Worm (Caenorhabditis elegans) whole organism, early embryonic: ENCODE results near the gene dif-1.

ENCODE experiments used
- B0310.2 ChIP-seq: sonication (generic microtip); optimal IDR thresholded peaks from 2 replicates; lab custom pipeline; 2016; ENCODE audit warnings: mild to moderate bottlenecking, missing genetic modification characterization, missing compliant biosample characterization
- F13C5.2 ChIP-seq: sonication (generic microtip); optimal IDR thresholded peaks from 2 replicates; lab custom pipeline; 2017; ENCODE audit warnings: mild to moderate bottlenecking, missing genetic modification characterization, inconsistent platforms, missing compliant biosample characterization
- aly-1 ChIP-seq: sonication (generic microtip); optimal IDR thresholded peaks from 2 replicates; lab custom pipeline; 2016; ENCODE audit warnings: missing genetic modification characterization, missing compliant biosample characterization
- ama-1 ChIP-seq: fragments of 150-350 bp; optimal IDR thresholded peaks from 2 replicates; lab custom pipeline; 2014
- ceh-13 ChIP-seq: fragments of 200-800 bp; sonication (Bioruptor generic); optimal IDR thresholded peaks from 2 replicates; lab custom pipeline; 2018; ENCODE audit warnings: mild to moderate bottlenecking, missing genetic modification characterization, missing compliant biosample characterization
- ceh-36 ChIP-seq: sonication (generic microtip); optimal IDR thresholded peaks from 2 replicates; lab custom pipeline; 2016; ENCODE audit warnings: missing genetic modification characterization, inconsistent platforms, missing compliant biosample characterization
- ets-7 ChIP-seq: sonication (generic microtip); optimal IDR thresholded peaks from 2 replicates; lab custom pipeline; 2016; ENCODE audit warnings: missing genotype, missing genetic modification characterization, missing compliant biosample characterization
- flt-1 ChIP-seq: fragments of 200-800 bp; sonication (Bioruptor generic); IDR thresholded peaks from 2 replicates; pipeline ENCODE4 v1.3.6; 2022; ENCODE audit warnings: missing genetic modification characterization, missing compliant biosample characterization
- hmbx-1 ChIP-seq: sonication (generic microtip); optimal IDR thresholded peaks from 2 replicates; lab custom pipeline; 2016; ENCODE audit warnings: mild to moderate bottlenecking, missing genetic modification characterization, missing compliant biosample characterization
- hmg-4 ChIP-seq: fragments of 200-800 bp; sonication (Bioruptor generic); optimal IDR thresholded peaks from 2 replicates; lab custom pipeline; 2018; ENCODE audit warnings: mild to moderate bottlenecking, missing genetic modification characterization, missing compliant biosample characterization
- hnd-1 ChIP-seq: sonication (generic microtip); optimal IDR thresholded peaks from 2 replicates; lab custom pipeline; 2016; ENCODE audit warnings: missing genetic modification characterization, missing compliant biosample characterization
- pes-1 ChIP-seq: fragments of 200-800 bp; sonication (Bioruptor generic); IDR thresholded peaks from 2 replicates; pipeline ENCODE4 v1.3.6; 2022; ENCODE audit warnings: missing genetic modification reagents, missing genetic modification characterization, missing compliant biosample characterization
- scrt-1 ChIP-seq: fragments of 200-800 bp; sonication (Bioruptor generic); IDR thresholded peaks from 2 replicates; pipeline ENCODE4 v1.3.6; 2022; ENCODE audit warnings: missing genetic modification characterization, missing compliant biosample characterization
- sea-1 ChIP-seq: fragments of 200-800 bp; sonication (Bioruptor generic); conservative IDR thresholded peaks from 2 replicates; pipeline ENCODE4 v1.3.6; 2022; ENCODE audit warnings: missing genetic modification characterization, missing compliant biosample characterization
- tbx-11 ChIP-seq: fragments of 200-800 bp; sonication (Bioruptor generic); IDR thresholded peaks from 2 replicates; pipeline ENCODE4 v1.3.6; 2022; ENCODE audit warnings: missing genetic modification characterization, missing compliant biosample characterization
- tbx-37 ChIP-seq: fragments of 200-800 bp; sonication (Bioruptor generic); conservative IDR thresholded peaks from 2 replicates; pipeline ENCODE4 v1.3.6; 2022; ENCODE audit warnings: missing genetic modification reagents, missing genetic modification characterization, missing compliant biosample characterization
- tra-4 ChIP-seq: sonication (generic microtip); optimal IDR thresholded peaks from 2 replicates; lab custom pipeline; 2017; ENCODE audit warnings: missing genetic modification characterization, missing compliant biosample characterization

The dif-1 gene

DNA sequence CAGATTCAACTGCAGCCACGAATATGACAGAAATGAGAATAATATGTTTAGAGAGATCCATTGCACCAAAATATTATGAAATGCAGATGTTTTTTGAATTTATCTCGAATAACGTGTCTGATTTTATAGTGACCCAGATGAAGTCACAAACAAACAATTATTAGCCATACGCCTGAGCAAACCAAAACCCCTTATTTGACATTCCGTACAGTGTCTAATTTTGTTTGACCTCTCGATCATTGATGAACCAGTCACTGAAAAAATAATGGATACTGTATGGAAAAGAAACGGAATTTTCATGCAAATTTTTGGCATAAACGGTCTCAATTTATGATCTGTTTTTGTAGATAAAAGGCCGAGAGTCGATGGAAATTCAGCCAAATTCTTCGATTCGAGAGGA, 36.6 kb downstream of the dif-1 start, which contains the start of the genes R05G6.9 and R05G6.3:
TSS of gene R05G6.9 (minus strand) at position 101 of the 400 bp plus-strand sequence.
TSS of gene R05G6.3 (plus strand) at position 386 of the 400 bp plus-strand sequence.
- no peak for TF ChIP-seq F13C5.2 (tag; lab: Kevin White, UChicago)
- TF ChIP-seq hnd-1 (tag; lab: Kevin White, UChicago): no peak
- TF ChIP-seq sea-1 (GFP tag; lab: Robert Waterston, UW): no peak
- no peak for TF ChIP-seq scrt-1 (GFP tag; lab: Robert Waterston, UW)
- no peak for TF ChIP-seq hmg-4 (GFP tag; lab: Kevin White, UChicago)
- no peak for TF ChIP-seq aly-1 (tag; lab: Kevin White, UChicago)
- TF ChIP-seq flt-1 (GFP tag; lab: Robert Waterston, UW): no peak
- no peak for TF ChIP-seq B0310.2 (tag; lab: Kevin White, UChicago)
- no peak for TF ChIP-seq tbx-37
- no peak for TF ChIP-seq ama-1
- TF ChIP-seq hmbx-1 (tag; lab: Kevin White, UChicago): no peak
- TF ChIP-seq pes-1 (GFP tag; lab: Robert Waterston, UW): no peak

DNA sequence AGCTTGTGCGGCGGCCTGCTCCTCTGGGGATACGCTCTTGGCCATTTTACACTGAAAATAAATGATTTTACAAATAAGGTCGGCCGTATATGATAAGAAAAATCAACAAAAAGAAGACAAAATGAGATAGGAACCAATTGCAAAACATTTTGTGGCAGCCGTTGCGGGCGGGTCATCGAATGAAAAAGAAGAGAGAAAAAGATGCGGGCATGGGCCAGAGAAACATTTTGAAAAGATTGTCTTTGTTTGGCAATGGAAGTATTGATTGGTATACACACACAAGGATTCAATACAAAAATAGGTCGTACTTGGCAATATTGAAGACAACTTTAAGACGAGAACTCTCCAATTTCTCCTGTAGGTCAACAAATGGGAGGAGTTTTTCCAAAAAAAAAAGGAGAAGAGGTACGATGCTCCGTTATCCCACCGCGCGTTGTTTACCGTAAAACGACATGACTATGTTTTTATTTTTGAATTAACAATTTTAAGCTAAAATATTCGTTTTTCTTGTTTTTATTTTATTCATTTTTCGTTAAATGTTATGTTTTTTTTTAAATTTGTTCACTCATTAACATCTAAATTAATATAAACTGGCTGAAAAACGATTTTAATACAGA, 40.1 kb downstream of the dif-1 start, which contains the start of the genes plc-4 and R05G6.4:
TSS of gene plc-4 (minus strand) at position 51 of the 617 bp plus-strand sequence.
TSS of gene R05G6.4 (plus strand) at position 617 of the 617 bp plus-strand sequence.
- TF ChIP-seq hnd-1 (tag; lab: Kevin White, UChicago) (no peak), flt-1 (GFP tag; lab: Robert Waterston, UW) (no peak), scrt-1 (GFP tag; lab: Robert Waterston, UW) (no peak), hmg-4 (GFP tag; lab: Kevin White, UChicago) (no peak), ets-7 (tag; lab: Kevin White, UChicago) (no peak), hmbx-1 (tag; lab: Kevin White, UChicago) (no peak), sea-1 (GFP tag; lab: Robert Waterston, UW) (no peak), aly-1 (tag; lab: Kevin White, UChicago) (no peak), F13C5.2 (tag; lab: Kevin White, UChicago) (no peak), tbx-11 (GFP tag; lab: Robert Waterston, UW) (no peak), ama-1 (no peak), B0310.2 (tag; lab: Kevin White, UChicago) (no peak), ceh-36 (tag; lab: Kevin White, UChicago) (no peak), tra-4 (tag; lab: Kevin White, UChicago) (no peak), pes-1 (GFP tag; lab: Robert Waterston, UW) (no peak), ceh-13 (GFP tag; lab: Kevin White, UChicago) (no peak)

DNA sequence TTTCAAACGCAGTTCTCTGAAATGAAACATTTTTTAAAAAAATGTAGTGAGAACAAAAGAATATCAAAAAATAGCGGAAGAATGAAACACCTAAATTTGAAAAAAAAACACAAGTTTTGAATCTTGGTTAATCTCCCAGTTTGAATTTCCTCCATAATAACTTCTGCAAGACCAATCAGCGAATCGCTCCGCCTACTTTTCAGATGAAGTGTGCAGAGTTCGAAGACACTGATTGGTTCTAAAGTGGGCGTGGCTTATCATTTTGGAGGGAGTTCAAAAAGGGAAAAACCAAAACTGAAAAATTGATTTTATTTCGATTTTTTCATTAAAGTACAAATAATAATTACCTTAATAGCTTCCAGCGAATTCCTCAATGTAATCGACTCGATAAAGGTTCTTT, 42.0 kb downstream of the dif-1 start:
- TF ChIP-seq ama-1 (no peak), ceh-13 (GFP tag; lab: Kevin White, UChicago) (no peak), tbx-11 (GFP tag; lab: Robert Waterston, UW) (no peak), ceh-36 (tag; lab: Kevin White, UChicago) (no peak), sea-1 (GFP tag; lab: Robert Waterston, UW) (no peak), hmg-4 (GFP tag; lab: Kevin White, UChicago) (no peak), pes-1 (GFP tag; lab: Robert Waterston, UW) (no peak), tra-4 (tag; lab: Kevin White, UChicago) (no peak), scrt-1 (GFP tag; lab: Robert Waterston, UW) (no peak), F13C5.2 (tag; lab: Kevin White, UChicago) (no peak)

ce11 chrIV:7508850-7509249, 44.0 kb downstream of the dif-1 start:
- TF ChIP-seq aly-1 (tag; lab: Kevin White, UChicago) (no peak), pes-1 (GFP tag; lab: Robert Waterston, UW) (no peak), ceh-36 (tag; lab: Kevin White, UChicago) (no peak), tbx-11 (GFP tag; lab: Robert Waterston, UW) (no peak), tbx-37 (no peak)

DNA sequence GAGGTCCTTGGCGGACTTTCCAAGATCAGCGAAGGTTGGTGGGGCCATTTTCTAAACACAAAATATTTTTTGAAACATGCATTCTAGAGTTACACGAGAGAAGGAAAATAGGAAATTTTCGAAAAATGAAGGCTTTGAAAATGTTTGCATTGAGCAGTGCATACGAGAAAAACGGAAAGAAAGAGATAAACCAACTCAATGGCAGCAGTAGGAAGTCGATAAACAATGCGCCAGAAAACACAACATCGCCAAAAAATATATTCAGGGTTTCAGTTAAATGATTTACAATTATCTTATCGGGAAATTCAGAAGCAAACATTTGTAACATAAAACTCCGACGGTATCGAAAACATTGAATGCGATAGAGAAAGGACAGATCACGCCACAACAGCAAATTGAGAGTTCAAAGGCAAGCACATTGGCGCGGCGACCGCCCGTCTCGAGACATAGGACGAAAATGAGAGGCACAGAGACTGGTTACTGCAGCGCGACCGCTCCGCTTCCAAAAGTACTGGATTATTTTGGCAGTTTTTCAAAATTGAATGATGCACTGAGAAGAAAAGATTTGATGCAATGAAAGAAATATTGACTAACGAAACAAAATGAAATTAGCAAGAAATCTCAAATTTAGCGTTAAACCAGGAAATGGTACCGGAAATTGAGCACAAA, 44.8 kb downstream of the dif-1 start, which contains the start of the genes vdac-1 and R05G6.5:
TSS of gene vdac-1 (minus strand) at position 51 of the 669 bp plus-strand sequence.
TSS of gene R05G6.5 (plus strand) at position 527 of the 669 bp plus-strand sequence.
- TF ChIP-seq sea-1 (GFP tag; lab: Robert Waterston, UW) (no peak), tra-4 (tag; lab: Kevin White, UChicago) (no peak), hnd-1 (tag; lab: Kevin White, UChicago) (no peak), tbx-11 (GFP tag; lab: Robert Waterston, UW) (no peak), ceh-36 (tag; lab: Kevin White, UChicago) (no peak)

- TF ChIP-seq hmg-4 (GFP tag; lab: Kevin White, UChicago) (no peak), tra-4 (tag; lab: Kevin White, UChicago) (no peak), ceh-13 (GFP tag; lab: Kevin White, UChicago) (no peak), flt-1 (GFP tag; lab: Robert Waterston, UW) (no peak), hnd-1 (tag; lab: Kevin White, UChicago) (no peak), aly-1 (tag; lab: Kevin White, UChicago) (no peak), tbx-37 (no peak), ets-7 (tag; lab: Kevin White, UChicago) (no peak), ama-1 (no peak), tbx-11 (GFP tag; lab: Robert Waterston, UW) (no peak), scrt-1 (GFP tag; lab: Robert Waterston, UW) (no peak), sea-1 (GFP tag; lab: Robert Waterston, UW) (no peak), pes-1 (GFP tag; lab: Robert Waterston, UW) (no peak), B0310.2 (tag; lab: Kevin White, UChicago) (no peak), F13C5.2 (tag; lab: Kevin White, UChicago) (no peak), hmbx-1 (tag; lab: Kevin White, UChicago) (no peak)
Measured at ce11 chrIV:7507305-7507704, 45.5 kb downstream of the dif-1 start.
